Worm (Caenorhabditis elegans) whole organism, L1 larva: ENCODE data around the gene F55A11.6.

Experiments used
- ceh-82 ChIP-seq, 3 experiments: fragments of 150-350 bp in 1 of 3; sonication (generic microtip) in 2 of 3; optimal IDR thresholded peaks; 2 replicates each; lab custom pipeline; 2014 to 2017; ENCODE audit warnings: missing biosample characterization in 3 of 3, missing genetic modification characterization in 3 of 3
- ces-1 ChIP-seq: fragments of 150-350 bp; optimal IDR thresholded peaks from 2 replicates; lab custom pipeline; 2014; ENCODE audit warnings: missing biosample characterization, missing genetic modification reagents, missing genetic modification characterization
- dpl-1 ChIP-seq, 3 experiments: fragments of 150-350 bp in 2 of 3; sonication (generic microtip) in 1 of 3; optimal IDR thresholded peaks; 2 replicates each; lab custom pipeline; 2014 to 2017; ENCODE audit warnings: missing biosample characterization in 3 of 3, missing genetic modification characterization in 3 of 3, missing genetic modification reagents in 3 of 3
- jun-1 ChIP-seq: fragments of 150-350 bp; optimal IDR thresholded peaks from 2 replicates; lab custom pipeline; 2014; ENCODE audit warnings: missing biosample characterization, missing genetic modification reagents, missing genetic modification characterization
- nhr-76 ChIP-seq: sonication (generic microtip); optimal IDR thresholded peaks from 2 replicates; lab custom pipeline; 2017; ENCODE audit warnings: missing biosample characterization, missing genetic modification characterization
- skn-1 ChIP-seq: fragments of 150-350 bp; optimal IDR thresholded peaks from 2 replicates; lab custom pipeline; 2014; ENCODE audit warnings: missing biosample characterization, missing genetic modification characterization

- TF ChIP-seq skn-1 (tag; lab: Kevin White, UChicago) = no peak
- no peak for TF ChIP-seq ceh-82 (tag; optimal IDR thresholded peaks at IDR 0.05; lab: Kevin White, UChicago)
- peak; percentile 24 for TF ChIP-seq jun-1 (tag; lab: Kevin White, UChicago)
- TF ChIP-seq dpl-1 (GFP tag; optimal IDR thresholded peaks at IDR 0.05; lab: Kevin White, UChicago) = no peak
- no peak for TF ChIP-seq nhr-76 (tag; lab: Kevin White, UChicago)
- no peak for TF ChIP-seq ces-1
These were observed 22.7 kb downstream of the F55A11.6 start for ce11 chrV:11799252-11799822.
